Worm (Caenorhabditis elegans): ENCODE results near the gene F19H6.4.
A peak's percentile ranks its signal among the peaks of the same experiment; 100 is the strongest.

DNA sequence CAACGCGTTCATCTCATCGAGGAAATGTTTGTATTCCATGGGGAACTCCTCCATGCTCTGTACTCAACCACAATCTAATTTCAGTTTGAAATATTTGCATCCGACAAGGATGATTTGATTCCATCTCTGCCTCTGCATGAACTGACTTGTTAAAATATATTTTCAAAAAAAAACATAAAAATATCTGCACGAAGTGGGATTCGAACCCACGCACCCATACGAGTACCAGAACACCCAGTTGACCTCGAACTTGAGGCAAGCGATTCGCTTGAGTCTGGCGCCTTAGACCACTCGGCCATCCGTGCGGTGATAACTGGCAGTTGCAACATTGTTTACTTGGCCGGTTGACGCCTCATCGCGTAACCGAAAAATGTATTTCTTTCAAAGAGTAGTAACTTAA, 17.7 kb upstream of the F19H6.4 start:
- TF ChIP-seq nhr-42 (GFP tag; IDR thresholded peaks at IDR 0.05) (no peak), F37D6.2 (tag; optimal IDR thresholded peaks at IDR 0.05) (no peak), ceh-62 (tag; optimal IDR thresholded peaks at IDR 0.05) (no peak), dmd-8 (GFP tag; IDR thresholded peaks at IDR 0.05) (peak; percentile 80), skn-1 (tag; optimal IDR thresholded peaks at IDR 0.05) (no peak), lin-15B (tag; optimal IDR thresholded peaks at IDR 0.05) (no peak), mep-1 (tag; optimal IDR thresholded peaks at IDR 0.05) (no peak), egl-43 (GFP tag; IDR thresholded peaks at IDR 0.05) (no peak; the same call in none of the 2 replicates), ctbp-1 (GFP tag; IDR thresholded peaks at IDR 0.05) (peak; percentile 52; the same call in 1 of the 2 replicates)
